Worm (Caenorhabditis elegans) whole organism, late embryonic: Measurements from ENCODE around the gene F07C6.3.

Experiments
- F13H6.1 ChIP-seq: sonication (generic microtip); optimal IDR thresholded peaks from 2 replicates; lab custom pipeline; 2016; ENCODE audit warnings: missing genetic modification characterization, missing compliant biosample characterization
- K02D7.2 ChIP-seq: sonication (generic microtip); optimal IDR thresholded peaks from 2 replicates; lab custom pipeline; 2017; ENCODE audit warnings: mild to moderate bottlenecking, missing genetic modification characterization, missing compliant biosample characterization
- ama-1 ChIP-seq: fragments of 150-350 bp; optimal IDR thresholded peaks from 2 replicates; lab custom pipeline; 2014
- ceh-30 ChIP-seq: fragments of 150-350 bp; optimal IDR thresholded peaks from 2 replicates; lab custom pipeline; 2014; ENCODE audit warnings: missing biosample characterization, missing genetic modification characterization
- ceh-6 ChIP-seq: fragments of 200-800 bp; sonication (Bioruptor generic); optimal IDR thresholded peaks from 2 replicates; lab custom pipeline; 2018; ENCODE audit warnings: mild to moderate bottlenecking, missing genetic modification characterization, missing compliant biosample characterization
- dve-1 ChIP-seq: sonication (generic microtip); optimal IDR thresholded peaks from 2 replicates; lab custom pipeline; 2017; ENCODE audit warnings: antibody characterized with exemption, mild to moderate bottlenecking, missing genetic modification characterization, missing compliant biosample characterization
- elt-2 ChIP-seq: sonication (generic microtip); optimal IDR thresholded peaks from 2 replicates; lab custom pipeline; 2016; ENCODE audit warnings: missing genetic modification reagents, missing genetic modification characterization, missing compliant biosample characterization
- fkh-10 ChIP-seq: fragments of 150-350 bp; optimal IDR thresholded peaks from 2 replicates; lab custom pipeline; 2014; ENCODE audit warnings: missing biosample characterization, missing genetic modification reagents, missing genetic modification characterization
- hlh-6 ChIP-seq: sonication (generic microtip); optimal IDR thresholded peaks from 2 replicates; lab custom pipeline; 2016; ENCODE audit warnings: missing genotype, missing genetic modification characterization, missing compliant biosample characterization
- nhr-11 ChIP-seq: fragments of 150-350 bp; optimal IDR thresholded peaks from 2 replicates; lab custom pipeline; 2014; ENCODE audit warnings: missing biosample characterization, missing genetic modification characterization
- sox-4 ChIP-seq: sonication (generic microtip); optimal IDR thresholded peaks from 2 replicates; lab custom pipeline; 2017; ENCODE audit warnings: mild to moderate bottlenecking, missing genetic modification characterization, inconsistent platforms, missing compliant biosample characterization
- unc-42 ChIP-seq: sonication (generic microtip); optimal IDR thresholded peaks from 2 replicates; lab custom pipeline; 2016; ENCODE audit warnings: missing genotype, missing genetic modification characterization, missing compliant biosample characterization

DNA sequence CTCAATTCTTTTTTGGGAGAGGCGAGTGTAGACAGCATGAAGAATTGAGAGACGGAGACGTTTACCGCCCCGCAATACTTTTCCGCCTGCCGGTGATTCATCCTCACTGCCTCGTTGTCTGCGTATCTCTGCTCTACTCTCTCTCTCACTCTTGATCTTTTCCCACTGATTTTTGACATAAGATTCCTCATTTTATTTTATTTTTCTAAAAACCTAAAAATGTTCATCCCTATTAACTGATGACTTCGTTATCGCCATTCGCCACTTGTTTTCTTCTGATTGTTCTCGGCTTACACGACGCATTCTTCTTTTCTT lies 45.3 kb downstream of the F07C6.3 start:
- TF ChIP-seq elt-2 (tag; lab: Kevin White, UChicago), result no peak
- TF ChIP-seq K02D7.2 (tag; lab: Kevin White, UChicago), result no peak
- no peak for TF ChIP-seq ama-1 (lab: Kevin White, UChicago)
- no peak for TF ChIP-seq hlh-6 (tag; lab: Kevin White, UChicago)
- TF ChIP-seq fkh-10 (GFP tag; lab: Kevin White, UChicago), result no peak
- no peak for TF ChIP-seq ceh-30
- no peak for TF ChIP-seq nhr-11 (tag; lab: Kevin White, UChicago)
- no peak for TF ChIP-seq unc-42 (tag; lab: Kevin White, UChicago)
- no peak for TF ChIP-seq sox-4 (tag; lab: Kevin White, UChicago)
- no peak for TF ChIP-seq F13H6.1 (tag; lab: Kevin White, UChicago)
- no peak for TF ChIP-seq ceh-6
- TF ChIP-seq dve-1 (tag; lab: Kevin White, UChicago), result no peak
